Comparison of ENCODE assay signal across 1 fruit fly cellular context in the genomic region with DNA sequence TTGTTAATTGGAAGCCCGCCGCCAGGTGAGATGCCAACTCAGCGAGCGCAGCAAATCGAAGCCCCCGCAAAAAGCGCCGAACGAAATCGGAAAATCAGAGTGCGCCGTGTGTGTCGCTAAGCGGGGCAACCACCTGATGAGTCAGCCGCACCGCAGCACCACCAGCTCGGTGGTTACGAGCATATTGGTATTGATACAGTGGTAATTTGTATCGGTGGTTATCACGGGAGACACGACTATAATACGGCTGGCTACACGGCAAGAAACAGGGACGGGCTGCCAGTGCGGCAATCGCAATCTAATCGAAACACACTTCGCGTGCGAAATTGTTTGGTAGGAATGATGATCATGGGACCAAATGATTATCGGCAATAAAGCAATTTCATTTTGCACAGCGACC.
TF ChIP-seq lines count a peak whose summit lies in the region.

No protein-coding gene starts in this region.

TF ChIP-seq in whole organism, embryonic, 481 proteins besides CTCF, POLR2A, EP300 and RAD21 (continued from another document):
- no peak for TF ChIP-seq prd (optimal IDR thresholded peaks at IDR 0.05; lab: Kevin White, UChicago)
- no peak for TF ChIP-seq prd (GFP tag; IDR thresholded peaks at IDR 0.05; lab: Robert Waterston, UW)
- TF ChIP-seq hbn (GFP tag; IDR thresholded peaks at IDR 0.05; lab: Robert Waterston, UW; ENCODE audit: partially characterized antibody) = no peak
TF ChIP-seq in whole organism, embryonic: peak in this region for 4.
